Worm (Caenorhabditis elegans) whole organism, L2 larva: Measurements from ENCODE around the gene clec-80.

ENCODE experiments used
- C34F6.9 ChIP-seq: fragments of 150-350 bp; optimal IDR thresholded peaks from 2 replicates; lab custom pipeline; 2014; ENCODE audit warnings: missing biosample characterization, missing genetic modification characterization
- R02D3.7 ChIP-seq: fragments of 150-350 bp; optimal IDR thresholded peaks from 2 replicates; lab custom pipeline; 2014; ENCODE audit warnings: missing biosample characterization, missing genetic modification characterization
- Y55F3AM.14 ChIP-seq: fragments of 200-800 bp; sonication (Bioruptor generic); optimal IDR thresholded peaks from 2 replicates; lab custom pipeline; 2018; ENCODE audit warnings: mild to moderate bottlenecking, missing genetic modification characterization, missing compliant biosample characterization
- ZK546.5 ChIP-seq: sonication (generic microtip); optimal IDR thresholded peaks from 2 replicates; lab custom pipeline; 2017; ENCODE audit warnings: missing biosample characterization, missing genetic modification characterization
- alr-1 ChIP-seq: fragments of 150-350 bp; optimal IDR thresholded peaks from 2 replicates; lab custom pipeline; 2014; ENCODE audit warnings: missing biosample characterization, missing genetic modification characterization
- ama-1 ChIP-seq: fragments of 150-350 bp; optimal IDR thresholded peaks from 2 replicates; lab custom pipeline; 2018; ENCODE audit warnings: inconsistent platforms
- blmp-1 ChIP-seq: sonication (generic microtip); optimal IDR thresholded peaks from 2 replicates; lab custom pipeline; 2017; ENCODE audit warnings: missing genetic modification characterization, mild to moderate bottlenecking, missing compliant biosample characterization, antibody characterized with exemption, moderate library complexity; ENCODE audit not compliant: insufficient read depth
- ceh-16 ChIP-seq: fragments of 150-350 bp; optimal IDR thresholded peaks from 2 replicates; lab custom pipeline; 2014; ENCODE audit warnings: missing biosample characterization, missing genetic modification characterization
- crh-2 ChIP-seq: sonication (generic microtip); optimal IDR thresholded peaks from 2 replicates; lab custom pipeline; 2017; ENCODE audit warnings: missing biosample characterization, missing genetic modification characterization
- dmd-4 ChIP-seq: sonication (generic microtip); optimal IDR thresholded peaks from 2 replicates; lab custom pipeline; 2017; ENCODE audit warnings: missing biosample characterization, missing genetic modification characterization
- egl-27 ChIP-seq: sonication (generic microtip); optimal IDR thresholded peaks from 3 replicates; lab custom pipeline; 2017; ENCODE audit warnings: missing biosample characterization, missing genetic modification reagents, missing genetic modification characterization
- elt-1 ChIP-seq: fragments of 150-350 bp; optimal IDR thresholded peaks from 2 replicates; lab custom pipeline; 2014; ENCODE audit warnings: missing biosample characterization, missing genetic modification characterization
- fos-1 ChIP-seq: fragments of 150-350 bp; optimal IDR thresholded peaks from 2 replicates; lab custom pipeline; 2014; ENCODE audit warnings: missing biosample characterization, missing genetic modification characterization
- gmeb-1 ChIP-seq: fragments of 150-350 bp; optimal IDR thresholded peaks from 2 replicates; lab custom pipeline; 2014; ENCODE audit warnings: missing biosample characterization, missing genetic modification characterization
- lin-13 ChIP-seq: fragments of 150-350 bp; optimal IDR thresholded peaks from 2 replicates; lab custom pipeline; 2014; ENCODE audit warnings: missing biosample characterization, missing genetic modification reagents, missing genetic modification characterization
- lsy-2 ChIP-seq, 2 experiments: fragments of 150-350 bp in 1 of 2; sonication (generic microtip) in 1 of 2; optimal IDR thresholded peaks; 2 replicates each; lab custom pipeline; 2014 to 2017; ENCODE audit warnings: missing biosample characterization in 2 of 2, missing genetic modification characterization in 2 of 2
- mab-5 ChIP-seq: fragments of 150-350 bp; optimal IDR thresholded peaks from 2 replicates; lab custom pipeline; 2014; ENCODE audit warnings: missing biosample characterization, missing genetic modification characterization
- mbf-1 ChIP-seq: sonication (generic microtip); optimal IDR thresholded peaks from 2 replicates; lab custom pipeline; 2017; ENCODE audit warnings: missing biosample characterization, missing genetic modification characterization
- mdl-1 ChIP-seq, 2 experiments: fragments of 150-350 bp in 1 of 2; sonication (generic microtip) in 1 of 2; optimal IDR thresholded peaks; 2 replicates each; lab custom pipeline; 2017; ENCODE audit warnings: missing biosample characterization in 2 of 2, missing genetic modification characterization in 2 of 2
- nhr-11 ChIP-seq: fragments of 150-350 bp; optimal IDR thresholded peaks from 2 replicates; lab custom pipeline; 2014; ENCODE audit warnings: missing biosample characterization, missing genetic modification characterization
- nhr-129 ChIP-seq: fragments of 150-350 bp; optimal IDR thresholded peaks from 2 replicates; lab custom pipeline; 2014; ENCODE audit warnings: missing biosample characterization, missing genetic modification characterization
- nhr-23 ChIP-seq: fragments of 150-350 bp; optimal IDR thresholded peaks from 2 replicates; lab custom pipeline; 2014; ENCODE audit warnings: missing biosample characterization, missing genetic modification reagents, missing genetic modification characterization
- nhr-25 ChIP-seq: fragments of 150-350 bp; sonication (generic microtip); optimal IDR thresholded peaks from 3 replicates; lab custom pipeline; 2014; ENCODE audit warnings: missing biosample characterization, missing genetic modification characterization
- nhr-6 ChIP-seq: fragments of 150-350 bp; optimal IDR thresholded peaks from 2 replicates; lab custom pipeline; 2014; ENCODE audit warnings: missing biosample characterization, missing genetic modification characterization
- peb-1 ChIP-seq: fragments of 150-350 bp; optimal IDR thresholded peaks from 2 replicates; lab custom pipeline; 2014; ENCODE audit warnings: missing biosample characterization, missing genetic modification characterization
- sem-4 ChIP-seq: fragments of 150-350 bp; optimal IDR thresholded peaks from 2 replicates; lab custom pipeline; 2014; ENCODE audit warnings: missing biosample characterization, missing genetic modification reagents, missing genetic modification characterization
- sma-3 ChIP-seq: sonication (generic microtip); optimal IDR thresholded peaks from 2 replicates; lab custom pipeline; 2016; ENCODE audit warnings: missing genetic modification reagents, missing genetic modification characterization, missing compliant biosample characterization
- sma-9 ChIP-seq, 2 experiments: fragments of 150-350 bp in 1 of 2; sonication (generic microtip) in 1 of 2; optimal IDR thresholded peaks; 2 replicates each; lab custom pipeline; 2014 to 2016; ENCODE audit warnings: missing genetic modification characterization in 2 of 2, mild to moderate bottlenecking in 1 of 2, missing biosample characterization in 1 of 2, missing compliant biosample characterization in 1 of 2, missing genetic modification reagents in 1 of 2, moderate library complexity in 1 of 2
- snpc-4 ChIP-seq: fragments of 150-350 bp; optimal IDR thresholded peaks from 2 replicates; lab custom pipeline; 2014; ENCODE audit warnings: missing biosample characterization, missing genetic modification characterization
- unc-39 ChIP-seq: fragments of 150-350 bp; optimal IDR thresholded peaks from 2 replicates; lab custom pipeline; 2014; ENCODE audit warnings: missing biosample characterization, missing genetic modification characterization
- unc-55 ChIP-seq: fragments of 150-350 bp; sonication (generic microtip); optimal IDR thresholded peaks from 3 replicates; lab custom pipeline; 2014; ENCODE audit warnings: missing biosample characterization, missing genetic modification reagents, missing genetic modification characterization
- zag-1 ChIP-seq: fragments of 150-350 bp; optimal IDR thresholded peaks from 2 replicates; lab custom pipeline; 2014; ENCODE audit warnings: missing biosample characterization, missing genetic modification characterization
- ztf-1 ChIP-seq: fragments of 200-800 bp; sonication (Bioruptor generic); conservative IDR thresholded peaks from 2 replicates; pipeline ENCODE4 v1.3.6; 2022; ENCODE audit warnings: missing genetic modification characterization, missing compliant biosample characterization
- ztf-11 ChIP-seq: sonication (generic microtip); optimal IDR thresholded peaks from 2 replicates; lab custom pipeline; 2017; ENCODE audit warnings: missing biosample characterization, missing genetic modification characterization
- ztf-4 ChIP-seq: fragments of 150-350 bp; optimal IDR thresholded peaks from 2 replicates; lab custom pipeline; 2014; ENCODE audit warnings: missing biosample characterization, missing genetic modification characterization

The clec-80 gene

DNA sequence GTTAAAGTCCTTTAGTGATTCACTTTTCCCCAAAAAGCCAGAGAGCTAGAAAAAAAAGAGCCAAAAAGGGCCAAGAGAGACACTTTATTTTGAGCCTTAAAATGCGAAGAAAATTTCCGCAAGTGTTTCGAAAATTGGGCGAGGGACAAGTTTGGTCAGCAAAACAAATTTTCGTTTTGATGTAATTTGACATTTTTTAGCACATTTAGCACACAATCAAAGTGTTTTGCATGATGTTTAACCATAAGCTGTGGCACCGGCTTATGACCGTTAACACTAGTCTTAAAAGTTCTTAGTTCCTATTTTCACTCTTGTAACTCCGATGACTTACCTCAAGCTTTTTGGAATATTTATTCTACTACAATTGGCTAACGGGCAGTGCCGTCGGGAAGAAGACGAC is 3.1 kb upstream of the clec-80 start, which contains the start of gene Y54G2A.37:
Gene Y54G2A.37 (plus strand): TSS at position 301 of the 400 bp plus-strand sequence.
- TF ChIP-seq lin-13, result no peak
- no peak for TF ChIP-seq ama-1
- TF ChIP-seq sem-4 (tag; lab: Kevin White, UChicago), result no peak
- TF ChIP-seq egl-27 (tag; lab: Kevin White, UChicago), result no peak
- TF ChIP-seq ztf-11 (tag; lab: Kevin White, UChicago), result no peak
- no peak for TF ChIP-seq nhr-129
- TF ChIP-seq ztf-4, result no peak
- TF ChIP-seq blmp-1 (tag; lab: Kevin White, UChicago), result no peak
- no peak for TF ChIP-seq ZK546.5 (tag; lab: Kevin White, UChicago)

DNA sequence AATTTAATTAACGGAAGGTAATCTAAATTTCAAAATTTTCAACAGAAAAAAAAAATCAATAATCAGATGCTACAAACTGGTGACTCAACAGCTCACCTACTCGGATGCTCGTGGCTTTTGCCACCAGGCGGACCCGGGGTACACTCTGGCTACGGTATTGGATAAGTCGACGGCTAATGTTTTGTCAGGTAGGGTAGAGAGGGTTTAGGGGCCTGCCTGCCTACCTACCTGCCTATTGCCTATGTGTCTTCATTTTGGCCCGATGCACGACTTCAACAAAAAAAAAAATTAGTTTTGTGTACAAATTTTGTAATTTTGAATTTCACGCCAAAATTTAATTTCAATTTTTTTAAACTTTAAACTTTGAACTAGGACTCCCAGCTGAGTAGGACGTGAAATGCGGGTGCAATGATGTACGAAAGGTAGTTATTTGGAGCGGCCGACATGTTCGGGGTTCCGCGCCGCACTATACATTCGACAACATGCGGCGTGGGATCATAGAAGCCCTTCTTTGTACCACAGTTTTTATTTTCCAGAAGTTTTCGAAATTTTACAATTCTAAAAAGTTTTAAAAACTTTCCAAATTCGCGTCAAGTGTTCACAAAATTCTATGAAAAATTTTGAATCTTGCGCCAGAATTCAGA is 2.0 kb downstream of the clec-80 start:
- TF ChIP-seq Y55F3AM.14, result no peak
- TF ChIP-seq ceh-16 (tag; lab: Kevin White, UChicago), result no peak
- no peak for TF ChIP-seq C34F6.9 (tag; lab: Kevin White, UChicago)
- TF ChIP-seq lsy-2 (tag; optimal IDR thresholded peaks at IDR 0.05; lab: Kevin White, UChicago), result no peak
- TF ChIP-seq mdl-1 (tag; optimal IDR thresholded peaks at IDR 0.05; lab: Kevin White, UChicago), result no peak
- TF ChIP-seq ZK546.5 (tag; lab: Kevin White, UChicago), result no peak
- TF ChIP-seq nhr-25, result no peak
- TF ChIP-seq unc-55, result no peak
- no peak for TF ChIP-seq nhr-6 (tag; lab: Kevin White, UChicago)
- TF ChIP-seq lin-13, result no peak
- no peak for TF ChIP-seq nhr-11 (tag; lab: Kevin White, UChicago)
- no peak for TF ChIP-seq alr-1 (tag; lab: Kevin White, UChicago)
- TF ChIP-seq, all 48 proteins: peak for 0

DNA sequence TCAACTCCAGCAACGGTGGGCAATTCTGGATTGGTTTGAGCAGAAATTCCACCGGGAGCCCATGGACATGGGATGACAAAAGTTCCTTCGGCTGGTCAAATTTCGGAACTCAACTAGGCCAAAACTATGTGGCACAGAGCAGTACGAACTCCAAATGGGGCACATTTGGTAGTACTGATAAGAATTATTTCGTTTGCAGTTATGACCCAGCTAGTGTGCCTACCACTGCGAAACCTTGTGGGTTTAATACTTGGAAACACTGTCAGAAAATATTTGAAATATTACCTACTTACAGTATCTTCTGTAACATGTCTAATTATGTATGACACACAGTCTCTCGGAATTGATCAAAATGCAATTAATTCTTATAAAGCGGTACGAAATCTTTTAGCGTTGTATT is 2.8 kb downstream of the clec-80 start:
- TF ChIP-seq nhr-6 (tag; lab: Kevin White, UChicago) (no peak), C34F6.9 (tag; lab: Kevin White, UChicago) (no peak), lsy-2 (tag; optimal IDR thresholded peaks at IDR 0.05; lab: Kevin White, UChicago) (no peak), Y55F3AM.14 (no peak), ZK546.5 (tag; lab: Kevin White, UChicago) (no peak), fos-1 (tag; lab: Kevin White, UChicago) (no peak), nhr-23 (tag; lab: Kevin White, UChicago) (no peak), mab-5 (tag; lab: Kevin White, UChicago) (no peak), nhr-129 (no peak), dmd-4 (tag; lab: Kevin White, UChicago) (no peak), sma-3 (no peak), R02D3.7 (tag; lab: Kevin White, UChicago) (no peak), elt-1 (no peak), nhr-25 (no peak), sem-4 (tag; lab: Kevin White, UChicago) (no peak), snpc-4 (tag; lab: Kevin White, UChicago) (no peak), lin-13 (no peak)

DNA sequence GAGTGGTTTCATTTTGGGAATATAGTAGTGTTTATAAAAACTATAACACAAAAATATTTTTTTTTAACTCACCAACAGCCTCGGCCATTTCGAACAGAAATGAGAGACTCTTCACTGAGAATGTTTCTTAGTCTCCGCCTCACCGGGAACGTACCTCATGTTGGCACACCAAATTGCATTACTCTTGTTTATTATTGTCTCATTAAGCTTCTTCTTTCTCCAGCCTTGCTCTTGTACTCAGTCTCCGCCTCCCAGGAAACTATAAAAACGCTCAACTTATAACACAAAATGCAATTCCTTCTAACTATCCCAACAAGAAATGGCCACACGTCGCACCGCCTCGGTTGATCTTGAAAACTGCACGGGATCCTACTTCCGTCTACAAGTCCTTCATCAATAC is 9.0 kb downstream of the clec-80 start, which contains the start of the genes Y54G2A.48 and pudl-1:
Gene Y54G2A.48 (minus strand): TSS at position 101 of the 400 bp plus-strand sequence.
Gene pudl-1 (plus strand): TSS at position 320 of the 400 bp plus-strand sequence.
- no peak for TF ChIP-seq nhr-25
- no peak for TF ChIP-seq mbf-1 (tag; lab: Kevin White, UChicago)
- TF ChIP-seq nhr-129, result no peak

DNA sequence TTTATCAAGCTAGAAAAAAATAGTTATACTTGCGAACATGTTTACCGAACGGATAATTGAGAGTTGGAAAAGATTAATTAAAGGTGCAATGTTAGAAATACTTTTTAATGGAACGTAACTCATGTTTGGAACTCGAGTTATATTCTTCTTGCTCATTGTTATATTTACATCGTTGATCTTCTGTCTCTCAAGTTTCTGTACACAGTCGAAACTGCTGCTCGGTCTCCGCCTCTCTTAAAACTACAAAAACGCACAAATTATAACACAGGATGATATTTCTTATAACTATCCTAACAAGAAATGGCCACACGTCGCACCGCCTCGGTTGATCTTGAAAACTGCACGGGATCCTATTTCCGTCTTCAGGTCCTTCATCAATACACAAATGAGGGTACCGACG is 11.0 kb downstream of the clec-80 start, which contains the start of gene pudl-2:
Gene pudl-2 (plus strand): TSS at position 301 of the 400 bp plus-strand sequence.
- no peak for TF ChIP-seq Y55F3AM.14
- no peak for TF ChIP-seq peb-1
- no peak for TF ChIP-seq gmeb-1 (tag; lab: Kevin White, UChicago)
- TF ChIP-seq nhr-11 (tag; lab: Kevin White, UChicago), result no peak
- no peak for TF ChIP-seq ztf-1 (GFP tag; lab: Robert Waterston, UW)
- TF ChIP-seq ztf-11 (tag; lab: Kevin White, UChicago), result no peak
- TF ChIP-seq nhr-23 (tag; lab: Kevin White, UChicago), result no peak
- no peak for TF ChIP-seq sma-3
- TF ChIP-seq mbf-1 (tag; lab: Kevin White, UChicago), result no peak

DNA sequence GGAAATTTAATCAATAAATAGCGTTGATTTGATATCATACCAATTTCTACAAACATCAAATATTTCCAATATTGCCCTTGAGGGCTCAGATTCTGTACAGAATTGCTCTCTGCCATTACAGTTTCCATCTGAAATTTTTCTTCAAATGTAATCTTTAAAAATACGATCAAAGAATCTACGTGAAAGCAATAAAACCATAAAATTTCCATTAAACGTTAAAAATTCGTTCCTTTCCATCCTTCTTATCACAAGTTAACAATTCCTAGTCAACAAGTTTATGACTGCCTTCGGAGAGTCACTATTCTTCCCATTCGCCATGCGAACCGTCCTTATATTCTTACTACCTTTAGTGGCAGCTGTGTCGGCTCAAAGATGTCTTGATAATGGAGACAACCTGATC is 11.8 kb downstream of the clec-80 start, which contains the start of gene clec-82:
Gene clec-82 (plus strand): TSS at position 301 of the 400 bp plus-strand sequence.
- TF ChIP-seq sma-9 (GFP tag; optimal IDR thresholded peaks at IDR 0.05; lab: Kevin White, UChicago), result no peak
- no peak for TF ChIP-seq sma-9 (tag; optimal IDR thresholded peaks at IDR 0.05; lab: Kevin White, UChicago)
- no peak for TF ChIP-seq unc-39
- no peak for TF ChIP-seq crh-2 (tag; lab: Kevin White, UChicago)
- TF ChIP-seq gmeb-1 (tag; lab: Kevin White, UChicago), result no peak
- no peak for TF ChIP-seq zag-1
